Fruit fly (Drosophila melanogaster) whole organism, embryonic: Measurements from ENCODE around the gene Hrb98DE.

Source experiments
- Adf1 ChIP-seq: fragments of 200-800 bp; sonication (Bioruptor generic); IDR thresholded peaks from 2 replicates; pipeline ENCODE4 v1.3.6; 2022; ENCODE audit warnings: missing biosample characterization, missing genetic modification characterization
- B-H1 ChIP-seq: fragments of 200-800 bp; sonication (Bioruptor generic); IDR thresholded peaks from 3 replicates; pipeline ENCODE4 v1.3.6; 2022; ENCODE audit warnings: missing biosample characterization, missing genetic modification characterization
- CG10543 ChIP-seq: fragments of 200-800 bp; sonication (Bioruptor generic); optimal IDR thresholded peaks from 3 replicates; lab custom pipeline; 2017; ENCODE audit warnings: missing biosample characterization, mild to moderate bottlenecking, missing genetic modification characterization, moderate library complexity
- CG11456 ChIP-seq: fragments of 200-800 bp; sonication (Bioruptor generic); IDR thresholded peaks from 3 replicates; pipeline ENCODE4 v1.3.6; 2022; ENCODE audit warnings: missing biosample characterization, missing genetic modification characterization
- CG12299 ChIP-seq: fragments of 200-800 bp; sonication (Bioruptor generic); optimal IDR thresholded peaks from 2 replicates; lab custom pipeline; 2018; ENCODE audit warnings: missing biosample characterization, mild to moderate bottlenecking, missing genetic modification characterization
- CG13296 ChIP-seq: fragments of 200-800 bp; sonication (Bioruptor generic); optimal IDR thresholded peaks from 3 replicates; lab custom pipeline; 2018; ENCODE audit warnings: missing biosample characterization, mild to moderate bottlenecking, missing genetic modification characterization
- CG15269 ChIP-seq: fragments of 200-800 bp; sonication (Bioruptor generic); optimal IDR thresholded peaks from 2 replicates; lab custom pipeline; 2018; ENCODE audit warnings: missing biosample characterization, mild to moderate bottlenecking, missing genetic modification characterization, moderate library complexity
- CG1529 ChIP-seq: fragments of 200-800 bp; sonication (Bioruptor generic); optimal IDR thresholded peaks from 3 replicates; lab custom pipeline; 2018; ENCODE audit warnings: missing biosample characterization, missing genetic modification characterization
- CG18011 ChIP-seq: fragments of 200-800 bp; sonication (Bioruptor generic); optimal IDR thresholded peaks from 2 replicates; lab custom pipeline; 2017; ENCODE audit warnings: missing biosample characterization, missing genetic modification characterization, mild to moderate bottlenecking, moderate library complexity, missing genotype
- CG30431 ChIP-seq: fragments of 200-800 bp; sonication (Bioruptor generic); optimal IDR thresholded peaks from 2 replicates; lab custom pipeline; 2017; ENCODE audit warnings: missing biosample characterization, missing genetic modification characterization
- CG3163 ChIP-seq: fragments of 200-800 bp; sonication (Bioruptor generic); optimal IDR thresholded peaks from 3 replicates; lab custom pipeline; 2016; ENCODE audit warnings: missing biosample characterization, missing genetic modification characterization
- CG32767 ChIP-seq: fragments of 200-800 bp; sonication (Bioruptor generic); IDR thresholded peaks from 2 replicates; pipeline ENCODE4 v1.3.6; 2022; ENCODE audit warnings: missing biosample characterization, missing genetic modification characterization
- CG3407 ChIP-seq: fragments of 200-800 bp; sonication (Bioruptor generic); optimal IDR thresholded peaks from 2 replicates; lab custom pipeline; 2018; ENCODE audit warnings: missing biosample characterization, mild to moderate bottlenecking, missing genetic modification characterization
- CG34224 ChIP-seq: fragments of 200-800 bp; sonication (Bioruptor generic); IDR thresholded peaks from 3 replicates; pipeline ENCODE4 v1.3.6; 2022; ENCODE audit warnings: missing biosample characterization, missing genetic modification characterization; ENCODE audit not compliant: partially characterized antibody
- CG3726 ChIP-seq: fragments of 200-800 bp; sonication (Bioruptor generic); IDR thresholded peaks from 3 replicates; pipeline ENCODE4, ENCODE4 v1.3.6; 2022; ENCODE audit warnings: missing biosample characterization, missing genetic modification characterization
- CG3995 ChIP-seq: fragments of 200-800 bp; sonication (Bioruptor generic); optimal IDR thresholded peaks from 3 replicates; lab custom pipeline; 2016; ENCODE audit warnings: missing biosample characterization, missing genetic modification characterization
- CG4360 ChIP-seq: fragments of 200-800 bp; sonication (Bioruptor generic); IDR thresholded peaks from 2 replicates; pipeline ENCODE4 v1.3.6; 2022; ENCODE audit warnings: missing biosample characterization, missing genetic modification characterization
- CG4820 ChIP-seq: fragments of 200-800 bp; sonication (Bioruptor generic); optimal IDR thresholded peaks from 3 replicates; lab custom pipeline; 2016; ENCODE audit warnings: missing biosample characterization, missing genetic modification characterization
- CG7786 ChIP-seq: fragments of 200-800 bp; sonication (Bioruptor generic); optimal IDR thresholded peaks from 2 replicates; lab custom pipeline; 2016; ENCODE audit warnings: missing biosample characterization, missing genetic modification characterization
- CG8290 ChIP-seq, 3 experiments: fragments of 200-800 bp; sonication (Bioruptor generic); optimal IDR thresholded peaks; 2 replicates each; lab custom pipeline; 2016 to 2019; ENCODE audit warnings: missing biosample characterization in 3 of 3, missing genetic modification characterization in 3 of 3, mild to moderate bottlenecking in 2 of 3, moderate library complexity in 1 of 3
- CG8944 ChIP-seq: fragments of 200-800 bp; sonication (Bioruptor generic); optimal IDR thresholded peaks from 3 replicates; lab custom pipeline; 2016; ENCODE audit warnings: missing biosample characterization, missing genetic modification characterization
- Deaf1 ChIP-seq: fragments of 200-800 bp; optimal IDR thresholded peaks from 3 replicates; lab custom pipeline; 2019; ENCODE audit warnings: missing biosample characterization, mild to moderate bottlenecking, missing genetic modification characterization, moderate library complexity
- Doc2 ChIP-seq: fragments of 200-800 bp; sonication (Bioruptor generic); IDR thresholded peaks from 2 replicates; pipeline ENCODE4 v1.3.6; 2022; ENCODE audit warnings: missing biosample characterization, missing genetic modification characterization
- Dref ChIP-seq: fragments of 200-800 bp; sonication (Bioruptor generic); IDR thresholded peaks from 2 replicates; pipeline ENCODE4 v1.3.6; 2022; ENCODE audit warnings: missing biosample characterization, missing genetic modification characterization
- Jarid2 ChIP-seq: fragments of 200-800 bp; sonication (Bioruptor generic); optimal IDR thresholded peaks from 3 replicates; lab custom pipeline; 2017; ENCODE audit warnings: mild to moderate bottlenecking, missing biosample characterization, missing genetic modification reagents, missing genetic modification characterization
- Stat92E ChIP-seq, 3 experiments: fragments of >200 bp in 2 of 3; fragments of 200-800 bp in 1 of 3; sonication (Bioruptor generic) in 1 of 3; optimal IDR thresholded peaks; 2 replicates each; lab custom pipeline; 2017 to 2019; ENCODE audit warnings: missing biosample characterization in 3 of 3, missing genetic modification characterization in 3 of 3, mild to moderate bottlenecking in 1 of 3, moderate library complexity in 1 of 3
- az2 ChIP-seq: fragments of 200-800 bp; sonication (Bioruptor generic); optimal IDR thresholded peaks from 3 replicates; lab custom pipeline; 2016; ENCODE audit warnings: missing biosample characterization, missing genetic modification characterization
- bcd ChIP-seq: fragments of 200-800 bp; sonication (Bioruptor generic); optimal IDR thresholded peaks from 2 replicates; lab custom pipeline; 2017; ENCODE audit warnings: missing biosample characterization, mild to moderate bottlenecking, missing genetic modification characterization
- cas ChIP-seq: fragments of 200-800 bp; sonication (Bioruptor generic); IDR thresholded peaks from 2 replicates; pipeline ENCODE4 v1.3.6; 2022; ENCODE audit warnings: missing biosample characterization, missing genetic modification characterization
- chm ChIP-seq: fragments of 200-800 bp; sonication (Bioruptor generic); IDR thresholded peaks from 2 replicates; pipeline ENCODE4 v1.3.6; 2022; ENCODE audit warnings: missing biosample characterization, missing genetic modification characterization
- crc ChIP-seq: fragments of 200-800 bp; sonication (Bioruptor generic); optimal IDR thresholded peaks from 2 replicates; lab custom pipeline; 2016; ENCODE audit warnings: missing biosample characterization, missing genetic modification characterization
- eyg ChIP-seq: fragments of 200-800 bp; sonication (Bioruptor generic); optimal IDR thresholded peaks from 3 replicates; lab custom pipeline; 2016; ENCODE audit warnings: missing biosample characterization, missing genetic modification characterization
- fd96Cb ChIP-seq: fragments of 200-800 bp; sonication (Bioruptor generic); optimal IDR thresholded peaks from 2 replicates; lab custom pipeline; 2018; ENCODE audit warnings: missing biosample characterization, mild to moderate bottlenecking, missing genetic modification characterization, moderate library complexity
- gsb-n ChIP-seq: fragments of 200-800 bp; sonication (Bioruptor generic); optimal IDR thresholded peaks from 3 replicates; lab custom pipeline; 2018; ENCODE audit warnings: missing biosample characterization, mild to moderate bottlenecking, missing genetic modification characterization
- jing ChIP-seq: fragments of 200-800 bp; sonication (Bioruptor generic); optimal IDR thresholded peaks from 2 replicates; lab custom pipeline; 2018; ENCODE audit warnings: missing biosample characterization, mild to moderate bottlenecking, missing genetic modification characterization
- mam ChIP-seq: fragments of 200-800 bp; sonication (Bioruptor generic); optimal IDR thresholded peaks from 3 replicates; lab custom pipeline; 2016; ENCODE audit warnings: missing biosample characterization, missing genetic modification characterization
- nerfin-1 ChIP-seq: fragments of 200-800 bp; sonication (Bioruptor generic); optimal IDR thresholded peaks from 3 replicates; lab custom pipeline; 2019; ENCODE audit warnings: missing biosample characterization, mild to moderate bottlenecking, missing genetic modification characterization, moderate library complexity
- pnt ChIP-seq: fragments of 200-800 bp; sonication (Bioruptor generic); optimal IDR thresholded peaks from 3 replicates; lab custom pipeline; 2016; ENCODE audit warnings: missing biosample characterization, missing genetic modification characterization
- pum ChIP-seq: fragments of 200-800 bp; sonication (Bioruptor generic); optimal IDR thresholded peaks from 2 replicates; lab custom pipeline; 2016; ENCODE audit warnings: missing biosample characterization, missing genetic modification characterization
- pzg ChIP-seq: fragments of 200-800 bp; sonication (Bioruptor generic); optimal IDR thresholded peaks from 3 replicates; lab custom pipeline; 2018; ENCODE audit warnings: missing biosample characterization, mild to moderate bottlenecking, missing genetic modification characterization, moderate library complexity
- rib ChIP-seq: fragments of 200-800 bp; sonication (Bioruptor generic); IDR thresholded peaks from 2 replicates; pipeline ENCODE4 v1.3.6; 2022; ENCODE audit warnings: missing biosample characterization, missing genetic modification characterization
- salm ChIP-seq: fragments of 200-800 bp; sonication (Bioruptor generic); optimal IDR thresholded peaks from 2 replicates; lab custom pipeline; 2018; ENCODE audit warnings: missing biosample characterization, mild to moderate bottlenecking, missing genetic modification characterization
- schlank ChIP-seq: fragments of 200-800 bp; sonication (Bioruptor generic); optimal IDR thresholded peaks from 2 replicates; lab custom pipeline; 2018; ENCODE audit warnings: missing biosample characterization, mild to moderate bottlenecking, missing genetic modification characterization
- sim ChIP-seq: fragments of 200-800 bp; sonication (Bioruptor generic); IDR thresholded peaks from 2 replicates; pipeline ENCODE4 v1.3.6; 2022; ENCODE audit warnings: missing biosample characterization, missing genetic modification characterization
- sob ChIP-seq: fragments of 200-800 bp; sonication (Bioruptor generic); IDR thresholded peaks from 2 replicates; pipeline ENCODE4 v1.3.6; 2022; ENCODE audit warnings: missing biosample characterization, missing genetic modification characterization
- sr ChIP-seq: fragments of 200-800 bp; sonication (Bioruptor generic); IDR thresholded peaks from 3 replicates; pipeline ENCODE4 v1.3.6; 2022; ENCODE audit warnings: missing biosample characterization, missing genetic modification characterization
- ssp ChIP-seq: fragments of 200-800 bp; sonication (Bioruptor generic); IDR thresholded peaks from 2 replicates; pipeline ENCODE4 v1.3.6; 2022; ENCODE audit warnings: missing biosample characterization, missing genetic modification characterization
- wek ChIP-seq: fragments of 200-800 bp; sonication (Bioruptor generic); optimal IDR thresholded peaks from 3 replicates; lab custom pipeline; 2018; ENCODE audit warnings: missing biosample characterization, mild to moderate bottlenecking, missing genetic modification characterization, moderate library complexity
- zfh1 ChIP-seq: fragments of 200-800 bp; sonication (Bioruptor generic); IDR thresholded peaks from 3 replicates; pipeline ENCODE4 v1.3.6; 2022; ENCODE audit warnings: missing biosample characterization, missing genetic modification characterization

Gene Hrb98DE

dm6 chr3R:28585076-28585821 is 14.4 kb upstream of the Hrb98DE start, which contains the start of gene fkh (continued):
- peak; percentile 4 for TF ChIP-seq CG30431 (GFP tag; lab: Kevin White, UChicago)
- TF ChIP-seq CG34224 (GFP tag; lab: Robert Waterston, UW), result peak; percentile 67; the same call in 2 of the 3 replicates
- peak; percentile 97 for TF ChIP-seq schlank (tag; lab: Kevin White, UChicago)
- TF ChIP-seq pnt (GFP tag; lab: Kevin White, UChicago), result peak; percentile 70
- peak; percentile 90 for TF ChIP-seq CG3163 (GFP tag; lab: Kevin White, UChicago)
- peak; percentile 89 for TF ChIP-seq nerfin-1
- peak; percentile 84 for TF ChIP-seq zfh1 (GFP tag; lab: Robert Waterston, UW)
- TF ChIP-seq Stat92E (GFP tag; optimal IDR thresholded peaks at IDR 0.05; lab: Kevin White, UChicago), result peak in 1 of 3 experiments; percentile 67
- peak; percentile 87 for TF ChIP-seq CG8290 (GFP tag; optimal IDR thresholded peaks at IDR 0.05; lab: Kevin White, UChicago)
- peak; percentile 93 to 97 for TF ChIP-seq CG8290 (tag; optimal IDR thresholded peaks at IDR 0.05; lab: Kevin White, UChicago)
- peak; percentile 67 for TF ChIP-seq jing (GFP tag; lab: Kevin White, UChicago)
- peak; percentile 65 for TF ChIP-seq CG4820
- TF ChIP-seq CG4360 (GFP tag; lab: Robert Waterston, UW), result peak; percentile 75
- peak; percentile 98 for TF ChIP-seq CG13296 (GFP tag; lab: Kevin White, UChicago)
- TF ChIP-seq gsb-n (tag; lab: Kevin White, UChicago), result peak; percentile 83
- peak; percentile 86; the same call in 1 of the 2 replicates for TF ChIP-seq sob (GFP tag; lab: Robert Waterston, UW)
- no peak for TF ChIP-seq az2 (GFP tag; lab: Kevin White, UChicago)
- no peak for TF ChIP-seq Doc2 (GFP tag; lab: Robert Waterston, UW)
- TF ChIP-seq ssp (GFP tag; lab: Robert Waterston, UW), result peak; percentile 20; the same call in 1 of the 2 replicates
- peak; percentile 97 for TF ChIP-seq CG3407 (GFP tag; lab: Kevin White, UChicago)
- TF ChIP-seq chm, result peak; percentile 73
- TF ChIP-seq CG8944, result peak; percentile 81
- TF ChIP-seq CG18011 (GFP tag; lab: Kevin White, UChicago), result peak; percentile 69
- TF ChIP-seq CG3726 (GFP tag; lab: Robert Waterston, UW), result peak; percentile 73; the same call in 1 of the 3 replicates
- TF ChIP-seq Deaf1 (tag; lab: Kevin White, UChicago), result peak; percentile 59
- peak; percentile 88 for TF ChIP-seq CG32767
- peak; percentile 64 for TF ChIP-seq salm
- peak; percentile 92 for TF ChIP-seq CG1529 (GFP tag; lab: Kevin White, UChicago)
- peak; percentile 82 for TF ChIP-seq CG11456 (GFP tag; lab: Robert Waterston, UW)
- TF ChIP-seq sr (GFP tag; lab: Robert Waterston, UW), result peak; percentile 70; the same call in 2 of the 3 replicates
- peak; percentile 98 for TF ChIP-seq Adf1 (GFP tag; lab: Robert Waterston, UW)
- TF ChIP-seq eyg (GFP tag; lab: Kevin White, UChicago), result peak; percentile 93
- peak; percentile 99 for TF ChIP-seq CG10543 (GFP tag; lab: Kevin White, UChicago)
- TF ChIP-seq CG12299 (tag; lab: Kevin White, UChicago), result peak; percentile 75
- peak; percentile 34 for TF ChIP-seq pzg
- peak; percentile 58 for TF ChIP-seq CG15269 (tag; lab: Kevin White, UChicago)
- TF ChIP-seq fd96Cb, result peak; percentile 33
- TF ChIP-seq Jarid2, result peak; percentile 91
- peak; percentile 85 for TF ChIP-seq sim (GFP tag; lab: Robert Waterston, UW)
- TF ChIP-seq B-H1 (GFP tag; lab: Robert Waterston, UW), result peak; percentile 40; the same call in 1 of the 3 replicates
- TF ChIP-seq CG7786, result peak; percentile 92
- TF ChIP-seq rib (GFP tag; lab: Robert Waterston, UW), result peak; percentile 92
- TF ChIP-seq cas (GFP tag; lab: Robert Waterston, UW), result 0 out of 2 replicates have a peak, but pooled peaks have one; percentile 15
- TF ChIP-seq wek (GFP tag; lab: Kevin White, UChicago), result peak; percentile 96
- no peak; the same call in 1 of the 2 replicates for TF ChIP-seq Dref
- peak; percentile 77 for TF ChIP-seq pum
- peak; percentile 92 for TF ChIP-seq bcd
- peak; percentile 83 for TF ChIP-seq mam
- TF ChIP-seq crc, result peak; percentile 86
- peak; percentile 71 for TF ChIP-seq CG3995 (GFP tag; lab: Kevin White, UChicago)
